Worm (Caenorhabditis elegans): ENCODE results near the gene C18B12.4.

ce11 chrX:15013941-15014453 lies 26.4 kb downstream of the C18B12.4 start:
- no peak for TF ChIP-seq hnd-1 (tag; optimal IDR thresholded peaks at IDR 0.05)
- TF ChIP-seq ama-1 (optimal IDR thresholded peaks at IDR 0.05), result no peak
- no peak for TF ChIP-seq tbx-37 (GFP tag; conservative IDR thresholded peaks at IDR 0.05)
- no peak for TF ChIP-seq ceh-13 (GFP tag; optimal IDR thresholded peaks at IDR 0.05)
- no peak for TF ChIP-seq hmbx-1 (tag; optimal IDR thresholded peaks at IDR 0.05)
- TF ChIP-seq tbx-11 (GFP tag; IDR thresholded peaks at IDR 0.05), result no peak
- TF ChIP-seq pes-1 (GFP tag; IDR thresholded peaks at IDR 0.05), result no peak
- no peak for TF ChIP-seq scrt-1 (GFP tag; IDR thresholded peaks at IDR 0.05)
- TF ChIP-seq flt-1 (GFP tag; IDR thresholded peaks at IDR 0.05), result no peak

All from whole organism, early embryonic.